Worm (Caenorhabditis elegans): ENCODE data around the gene B0432.11.

B0432.11 gene

ce11 chrII:285627-286550, 8.6 kb downstream of the B0432.11 start, which contains the start of gene B0432.10 (continued):
- TF ChIP-seq ztf-28 (GFP tag; IDR thresholded peaks at IDR 0.05) (no peak), Y53F4B.3 (GFP tag; IDR thresholded peaks at IDR 0.05) (no peak), hmg-1.2 (GFP tag; IDR thresholded peaks at IDR 0.05) (peak; percentile 31; the same call in 1 of the 2 replicates), hsf-1 (GFP tag; IDR thresholded peaks at IDR 0.05) (no peak), Y95B8A.8 (GFP tag; IDR thresholded peaks at IDR 0.05) (no peak)

ce11 chrII:283594-283993, 10.9 kb downstream of the B0432.11 start, which contains the start of gene B0432.9:
TSS of gene B0432.9 (minus strand) at chrII:283694.
- TF ChIP-seq attf-3 (GFP tag; conservative IDR thresholded peaks at IDR 0.05) (0 out of 2 replicates have a peak, but pooled peaks have one; percentile 1), rpc-1 (optimal IDR thresholded peaks at IDR 0.05) (no peak), rpc-1 (tag; optimal IDR thresholded peaks at IDR 0.05) (no peak)

ce11 chrII:282483-282882, 12.0 kb downstream of the B0432.11 start, which contains the start of gene trul-1:
TSS of gene trul-1 (minus strand) at chrII:282583.
- no peak for TF ChIP-seq akir-1 (GFP tag; optimal IDR thresholded peaks at IDR 0.05)
- no peak for TF ChIP-seq F22D6.2 (tag; optimal IDR thresholded peaks at IDR 0.05)

ce11 chrII:278636-279035, 15.9 kb downstream of the B0432.11 start, which contains the start of gene B0432.8:
TSS of gene B0432.8 (minus strand) at chrII:278736.
- no peak for TF ChIP-seq F57C9.4 (tag; optimal IDR thresholded peaks at IDR 0.05)
- TF ChIP-seq dpff-1 (tag; optimal IDR thresholded peaks at IDR 0.05), result no peak
- TF ChIP-seq snpc-1.1 (tag; optimal IDR thresholded peaks at IDR 0.05; ENCODE audit: insufficient read depth), result no peak
- TF ChIP-seq chd-7 (tag; optimal IDR thresholded peaks at IDR 0.05), result no peak
- no peak for TF ChIP-seq F37B4.10 (GFP tag; IDR thresholded peaks at IDR 0.05)
- TF ChIP-seq cebp-2 (GFP tag; IDR thresholded peaks at IDR 0.05), result no peak

ce11 chrII:273872-274271, 20.6 kb downstream of the B0432.11 start, which contains the start of gene B0432.7:
TSS of gene B0432.7 (minus strand) at chrII:273972.
- TF ChIP-seq repo-1 (tag; optimal IDR thresholded peaks at IDR 0.05), result no peak
- TF ChIP-seq sea-2 (GFP tag; IDR thresholded peaks at IDR 0.05), result no peak
- no peak for TF ChIP-seq ztf-28 (GFP tag; IDR thresholded peaks at IDR 0.05)
- TF ChIP-seq rec-8 (tag; optimal IDR thresholded peaks at IDR 0.05), result no peak
- TF ChIP-seq C06A6.2 (GFP tag; conservative IDR thresholded peaks at IDR 0.05), result no peak
- TF ChIP-seq ets-4 (GFP tag; optimal IDR thresholded peaks at IDR 0.05), result no peak
- TF ChIP-seq snpc-1.3 (tag; optimal IDR thresholded peaks at IDR 0.05; ENCODE audit: insufficient read depth), result no peak
- TF ChIP-seq tbx-9 (tag; optimal IDR thresholded peaks at IDR 0.05; ENCODE audit: borderline replicate concordance), result no peak
- no peak for TF ChIP-seq aptf-2 (GFP tag; conservative IDR thresholded peaks at IDR 0.05)
- TF ChIP-seq snpc-4 (GFP tag; optimal IDR thresholded peaks at IDR 0.05), result no peak
- TF ChIP-seq snpc-4 (tag; optimal IDR thresholded peaks at IDR 0.05), result no peak
- TF ChIP-seq ztf-18 (tag; optimal IDR thresholded peaks at IDR 0.05), result no peak
- TF ChIP-seq nfya-1 (tag; optimal IDR thresholded peaks at IDR 0.05; ENCODE audit: borderline replicate concordance, insufficient read depth), result no peak
- TF ChIP-seq tbp1 (GFP tag; optimal IDR thresholded peaks at IDR 0.05), result no peak
- no peak for TF ChIP-seq xnd-1 (tag; optimal IDR thresholded peaks at IDR 0.05)
- TF ChIP-seq atf-7 (tag; optimal IDR thresholded peaks at IDR 0.05), result no peak
- TF ChIP-seq ceh-91 (GFP tag; IDR thresholded peaks at IDR 0.05), result no peak
- TF ChIP-seq egl-18 (GFP tag; IDR thresholded peaks at IDR 0.05), result no peak
- no peak for TF ChIP-seq bed-1 (GFP tag; IDR thresholded peaks at IDR 0.05)
- TF ChIP-seq F37B4.10 (GFP tag; IDR thresholded peaks at IDR 0.05), result no peak
- no peak for TF ChIP-seq nhr-80 (tag; optimal IDR thresholded peaks at IDR 0.05)

All from whole organism, young adult.